Fruit fly (Drosophila melanogaster) whole organism, embryonic: ENCODE measurements around the gene CG9674.
A peak's percentile ranks its signal among the peaks of the same experiment; 100 is the strongest.

Experiments used
- Ada2b ChIP-seq: fragments of 200-800 bp; sonication (Bioruptor generic); IDR thresholded peaks from 2 replicates; pipeline ENCODE4 v1.3.6; 2022; ENCODE audit warnings: missing biosample characterization, missing genetic modification characterization
- B-H2 ChIP-seq: fragments of 200-800 bp; sonication (Bioruptor generic); optimal IDR thresholded peaks from 2 replicates; lab custom pipeline; 2018; ENCODE audit warnings: missing biosample characterization, mild to moderate bottlenecking, missing genetic modification characterization
- CG10267 ChIP-seq: fragments of 200-800 bp; sonication (Bioruptor generic); optimal IDR thresholded peaks from 2 replicates; lab custom pipeline; 2018; ENCODE audit warnings: missing biosample characterization, mild to moderate bottlenecking, missing genetic modification characterization, moderate library complexity
- CG11695 ChIP-seq: fragments of 200-800 bp; sonication (Bioruptor generic); IDR thresholded peaks from 3 replicates; pipeline ENCODE4 v1.3.6; 2022; ENCODE audit warnings: missing biosample characterization, missing genetic modification characterization
- CG12769 ChIP-seq: fragments of 200-800 bp; sonication (Bioruptor generic); optimal IDR thresholded peaks from 2 replicates; lab custom pipeline; 2019; ENCODE audit warnings: missing biosample characterization, mild to moderate bottlenecking, missing genetic modification characterization, moderate library complexity
- CG13296 ChIP-seq: fragments of 200-800 bp; sonication (Bioruptor generic); optimal IDR thresholded peaks from 3 replicates; lab custom pipeline; 2018; ENCODE audit warnings: missing biosample characterization, mild to moderate bottlenecking, missing genetic modification characterization
- CG14050 ChIP-seq: fragments of 200-800 bp; sonication (Bioruptor generic); IDR thresholded peaks from 3 replicates; pipeline ENCODE4 v1.3.6; 2022; ENCODE audit warnings: missing biosample characterization, missing genetic modification characterization
- CG15269 ChIP-seq: fragments of 200-800 bp; sonication (Bioruptor generic); optimal IDR thresholded peaks from 2 replicates; lab custom pipeline; 2018; ENCODE audit warnings: missing biosample characterization, mild to moderate bottlenecking, missing genetic modification characterization, moderate library complexity
- CG15601 ChIP-seq: fragments of 200-800 bp; sonication (Bioruptor generic); optimal IDR thresholded peaks from 3 replicates; lab custom pipeline; 2019; ENCODE audit warnings: missing biosample characterization, mild to moderate bottlenecking, missing genetic modification characterization, moderate library complexity
- CG17829 ChIP-seq: fragments of 200-800 bp; optimal IDR thresholded peaks from 2 replicates; lab custom pipeline; 2019; ENCODE audit warnings: missing biosample characterization, mild to moderate bottlenecking, missing genetic modification characterization, moderate library complexity
- CG2120 ChIP-seq: fragments of 200-800 bp; sonication (Bioruptor generic); optimal IDR thresholded peaks from 3 replicates; lab custom pipeline; 2016; ENCODE audit warnings: missing biosample characterization, missing genetic modification characterization
- CG2678 ChIP-seq: fragments of 200-800 bp; sonication (Bioruptor generic); optimal IDR thresholded peaks from 3 replicates; lab custom pipeline; 2019; ENCODE audit warnings: missing biosample characterization, mild to moderate bottlenecking, missing genetic modification characterization, moderate library complexity
- CG2712 ChIP-seq: fragments of 200-800 bp; optimal IDR thresholded peaks from 3 replicates; lab custom pipeline; 2019; ENCODE audit warnings: missing biosample characterization, mild to moderate bottlenecking, missing genetic modification characterization, moderate library complexity
- CG3995 ChIP-seq: fragments of 200-800 bp; sonication (Bioruptor generic); optimal IDR thresholded peaks from 3 replicates; lab custom pipeline; 2016; ENCODE audit warnings: missing biosample characterization, missing genetic modification characterization
- CG5245 ChIP-seq: fragments of 200-800 bp; sonication (Bioruptor generic); optimal IDR thresholded peaks from 3 replicates; lab custom pipeline; 2016; ENCODE audit warnings: missing biosample characterization, missing genetic modification characterization
- CG7556 ChIP-seq: fragments of 200-800 bp; sonication (Bioruptor generic); optimal IDR thresholded peaks from 2 replicates; lab custom pipeline; 2017; ENCODE audit warnings: missing biosample characterization, mild to moderate bottlenecking, missing genetic modification characterization
- CG7987 ChIP-seq: fragments of 200-800 bp; sonication (Bioruptor generic); optimal IDR thresholded peaks from 2 replicates; lab custom pipeline; 2018; ENCODE audit warnings: missing biosample characterization, mild to moderate bottlenecking, missing genetic modification characterization, moderate library complexity
- CG8290 ChIP-seq, 3 experiments: fragments of 200-800 bp; sonication (Bioruptor generic); optimal IDR thresholded peaks; 2 replicates each; lab custom pipeline; 2016 to 2019; ENCODE audit warnings: missing biosample characterization in 3 of 3, missing genetic modification characterization in 3 of 3, mild to moderate bottlenecking in 2 of 3, moderate library complexity in 1 of 3
- CG9727 ChIP-seq: fragments of 200-800 bp; sonication (Bioruptor generic); optimal IDR thresholded peaks from 3 replicates; lab custom pipeline; 2017; ENCODE audit warnings: missing biosample characterization, mild to moderate bottlenecking, missing genetic modification characterization
- D19A ChIP-seq: fragments of 200-800 bp; optimal IDR thresholded peaks from 3 replicates; lab custom pipeline; 2019; ENCODE audit warnings: missing biosample characterization, mild to moderate bottlenecking, missing genetic modification characterization, moderate library complexity
- Doc2 ChIP-seq: fragments of 200-800 bp; sonication (Bioruptor generic); IDR thresholded peaks from 2 replicates; pipeline ENCODE4 v1.3.6; 2022; ENCODE audit warnings: missing biosample characterization, missing genetic modification characterization
- Dref ChIP-seq: fragments of 200-800 bp; sonication (Bioruptor generic); IDR thresholded peaks from 2 replicates; pipeline ENCODE4 v1.3.6; 2022; ENCODE audit warnings: missing biosample characterization, missing genetic modification characterization
- Hr51 ChIP-seq, 2 experiments: fragments of 200-800 bp; sonication (Bioruptor generic); optimal IDR thresholded peaks; 2 replicates in 1 of 2; 3 replicates in 1 of 2; lab custom pipeline; 2016 to 2018; ENCODE audit warnings: missing biosample characterization in 2 of 2, missing genetic modification characterization in 2 of 2, mild to moderate bottlenecking in 1 of 2, moderate library complexity in 1 of 2
- MTF-1 ChIP-seq: fragments of 200-800 bp; sonication (Bioruptor generic); optimal IDR thresholded peaks from 2 replicates; lab custom pipeline; 2018; ENCODE audit warnings: missing biosample characterization, mild to moderate bottlenecking, missing genetic modification characterization, borderline replicate concordance
- Max ChIP-seq: fragments of 200-800 bp; sonication (Bioruptor generic); optimal IDR thresholded peaks from 2 replicates; lab custom pipeline; 2016; ENCODE audit warnings: missing biosample characterization, mild to moderate bottlenecking, missing genetic modification characterization
- NFAT ChIP-seq: fragments of 200-800 bp; sonication (Bioruptor generic); IDR thresholded peaks from 2 replicates; pipeline ENCODE4 v1.3.6; 2022; ENCODE audit warnings: missing biosample characterization, missing genetic modification characterization
- Rfx ChIP-seq: fragments of 200-800 bp; sonication (Bioruptor generic); IDR thresholded peaks from 2 replicates; pipeline ENCODE4 v1.3.6; 2022; ENCODE audit warnings: missing biosample characterization, missing genetic modification characterization
- Sox100B ChIP-seq: fragments of 200-800 bp; sonication (Bioruptor generic); optimal IDR thresholded peaks from 3 replicates; lab custom pipeline; 2018; ENCODE audit warnings: missing biosample characterization, mild to moderate bottlenecking, missing genetic modification characterization
- Ssrp ChIP-seq: fragments of 200-800 bp; sonication (Bioruptor generic); optimal IDR thresholded peaks from 2 replicates; lab custom pipeline; 2018; ENCODE audit warnings: missing biosample characterization, mild to moderate bottlenecking, missing genetic modification characterization, moderate library complexity
- TFAM ChIP-seq: fragments of 200-800 bp; sonication (Bioruptor generic); optimal IDR thresholded peaks from 2 replicates; lab custom pipeline; 2017; ENCODE audit warnings: missing biosample characterization, missing genetic modification characterization, inconsistent platforms
- Xrp1 ChIP-seq: fragments of 200-800 bp; sonication (Bioruptor generic); IDR thresholded peaks from 2 replicates; pipeline ENCODE4 v1.3.6; 2022; ENCODE audit warnings: missing biosample characterization, missing genetic modification characterization
- az2 ChIP-seq: fragments of 200-800 bp; sonication (Bioruptor generic); optimal IDR thresholded peaks from 3 replicates; lab custom pipeline; 2016; ENCODE audit warnings: missing biosample characterization, missing genetic modification characterization
- cad ChIP-seq: fragments of >200 bp; optimal IDR thresholded peaks from 2 replicates; lab custom pipeline; 2017; ENCODE audit warnings: missing biosample characterization, missing genetic modification characterization
- dmrt99B ChIP-seq: fragments of 200-800 bp; sonication (Bioruptor generic); optimal IDR thresholded peaks from 2 replicates; lab custom pipeline; 2018; ENCODE audit warnings: missing biosample characterization, mild to moderate bottlenecking, missing genetic modification characterization, moderate library complexity
- ems ChIP-seq: fragments of 200-800 bp; sonication (Bioruptor generic); optimal IDR thresholded peaks from 3 replicates; lab custom pipeline; 2016; ENCODE audit warnings: missing biosample characterization, missing genetic modification characterization
- fd96Cb ChIP-seq: fragments of 200-800 bp; sonication (Bioruptor generic); optimal IDR thresholded peaks from 2 replicates; lab custom pipeline; 2018; ENCODE audit warnings: missing biosample characterization, mild to moderate bottlenecking, missing genetic modification characterization, moderate library complexity
- gcm2 ChIP-seq: fragments of 200-800 bp; sonication (Bioruptor generic); optimal IDR thresholded peaks from 2 replicates; lab custom pipeline; 2016; ENCODE audit warnings: missing biosample characterization, missing genetic modification characterization
- gem ChIP-seq: fragments of 200-800 bp; sonication (Bioruptor generic); optimal IDR thresholded peaks from 2 replicates; lab custom pipeline; 2019; ENCODE audit warnings: missing biosample characterization, mild to moderate bottlenecking, missing genetic modification characterization, moderate library complexity
- gt ChIP-seq: fragments of 200-800 bp; sonication (Bioruptor generic); IDR thresholded peaks from 2 replicates; pipeline ENCODE4 v1.3.6; 2022; ENCODE audit warnings: missing biosample characterization, missing genetic modification characterization
- hbn ChIP-seq: fragments of 200-800 bp; sonication (Bioruptor generic); IDR thresholded peaks from 2 replicates; pipeline ENCODE4 v1.3.6; 2022; ENCODE audit warnings: missing biosample characterization, missing genetic modification characterization; ENCODE audit not compliant: partially characterized antibody
- hkb ChIP-seq, 2 experiments: fragments of 200-800 bp in 1 of 2; fragments of >200 bp in 1 of 2; sonication (Bioruptor generic) in 1 of 2; IDR thresholded peaks in 1 of 2; optimal IDR thresholded peaks in 1 of 2; 2 replicates each; pipeline versions ENCODE4 v1.3.6 to Lab custom; 2017 to 2022; ENCODE audit warnings: missing biosample characterization in 1 of 2, missing genetic modification characterization in 1 of 2
- hth ChIP-seq: fragments of >200 bp; optimal IDR thresholded peaks from 2 replicates; lab custom pipeline; 2017; ENCODE audit warnings: inconsistent platforms
- insv ChIP-seq, 2 experiments: fragments of 200-800 bp; sonication (Bioruptor generic); optimal IDR thresholded peaks; 3 replicates each; lab custom pipeline; 2016 to 2018; ENCODE audit warnings: missing biosample characterization in 2 of 2, missing genetic modification characterization in 2 of 2
- kni ChIP-seq: fragments of 200-800 bp; sonication (Bioruptor generic); optimal IDR thresholded peaks from 3 replicates; lab custom pipeline; 2017; ENCODE audit warnings: mild to moderate bottlenecking, missing biosample characterization, missing genetic modification reagents, missing genetic modification characterization
- nmo ChIP-seq: fragments of 200-800 bp; sonication (Bioruptor generic); optimal IDR thresholded peaks from 2 replicates; lab custom pipeline; 2018; ENCODE audit warnings: missing biosample characterization, mild to moderate bottlenecking, missing genetic modification characterization, moderate library complexity
- onecut ChIP-seq: fragments of 200-800 bp; sonication (Bioruptor generic); IDR thresholded peaks from 2 replicates; pipeline ENCODE4 v1.3.6; 2022; ENCODE audit warnings: missing biosample characterization, missing genetic modification characterization
- seq ChIP-seq: fragments of 200-800 bp; sonication (Bioruptor generic); IDR thresholded peaks from 2 replicates; pipeline ENCODE4 v1.3.6; 2022; ENCODE audit warnings: missing biosample characterization, missing genetic modification characterization
- sug ChIP-seq: fragments of 200-800 bp; optimal IDR thresholded peaks from 2 replicates; lab custom pipeline; 2019; ENCODE audit warnings: missing biosample characterization, mild to moderate bottlenecking, missing genetic modification characterization, moderate library complexity
- vnd ChIP-seq: fragments of 200-800 bp; sonication (Bioruptor generic); IDR thresholded peaks from 3 replicates; pipeline ENCODE4 v1.3.6; 2022; ENCODE audit warnings: missing biosample characterization, missing genetic modification characterization; ENCODE audit not compliant: partially characterized antibody
- yki ChIP-seq: fragments of >200 bp; optimal IDR thresholded peaks from 3 replicates; lab custom pipeline; 2018

Gene CG9674

dm6 chr3L:16825195-16825594 is 17.7 kb upstream of the CG9674 start (continued):
- peak; percentile 45 for TF ChIP-seq nmo
- TF ChIP-seq sug (tag; lab: Kevin White, UChicago), result no peak
- TF ChIP-seq CG15269 (tag; lab: Kevin White, UChicago), result peak; percentile 62
- peak; percentile 32; the same call in 1 of the 3 replicates for TF ChIP-seq CG11695 (GFP tag; lab: Robert Waterston, UW)
- TF ChIP-seq CG13296 (GFP tag; lab: Kevin White, UChicago), result peak; percentile 17
- peak; percentile 45 for TF ChIP-seq CG2678 (tag; lab: Kevin White, UChicago)
- TF ChIP-seq CG14050 (GFP tag; lab: Robert Waterston, UW), result no peak
- no peak for TF ChIP-seq Dref (GFP tag; lab: Robert Waterston, UW)
- TF ChIP-seq vnd (GFP tag; lab: Robert Waterston, UW), result no peak
- TF ChIP-seq Ada2b (GFP tag; lab: Robert Waterston, UW), result peak; percentile 21; the same call in 1 of the 2 replicates
- TF ChIP-seq CG2120, result no peak
- peak; percentile 47 for TF ChIP-seq CG7556 (GFP tag; lab: Kevin White, UChicago)
- no peak for TF ChIP-seq gt
- TF ChIP-seq CG12769, result no peak
- TF ChIP-seq Sox100B (GFP tag; lab: Kevin White, UChicago), result peak; percentile 13
- TF ChIP-seq az2 (GFP tag; lab: Kevin White, UChicago), result peak; percentile 1
- no peak for TF ChIP-seq CG8290 (GFP tag; optimal IDR thresholded peaks at IDR 0.05; lab: Kevin White, UChicago)
- TF ChIP-seq CG8290 (tag; optimal IDR thresholded peaks at IDR 0.05; lab: Kevin White, UChicago), result no peak
- TF ChIP-seq gcm2 (GFP tag; lab: Kevin White, UChicago), result no peak
- TF ChIP-seq NFAT (GFP tag; lab: Robert Waterston, UW), result no peak
- TF ChIP-seq hkb (optimal IDR thresholded peaks at IDR 0.05; lab: Kevin White, UChicago), result no peak
- no peak for TF ChIP-seq hkb (GFP tag; IDR thresholded peaks at IDR 0.05; lab: Robert Waterston, UW)
- no peak for TF ChIP-seq ems (GFP tag; lab: Kevin White, UChicago)
- no peak for TF ChIP-seq Max
- TF ChIP-seq kni (GFP tag; lab: Kevin White, UChicago), result no peak
- peak; percentile 20 for TF ChIP-seq CG10267 (tag; lab: Kevin White, UChicago)
- no peak for TF ChIP-seq Doc2 (GFP tag; lab: Robert Waterston, UW)
- TF ChIP-seq CG15601 (tag; lab: Kevin White, UChicago), result no peak
- no peak for TF ChIP-seq MTF-1 (GFP tag; lab: Kevin White, UChicago)
- peak; percentile 72 for TF ChIP-seq gem (tag; lab: Kevin White, UChicago)
- TF ChIP-seq insv (GFP tag; optimal IDR thresholded peaks at IDR 0.05; lab: Kevin White, UChicago), result no peak
- TF ChIP-seq CG3995 (GFP tag; lab: Kevin White, UChicago), result no peak
- TF ChIP-seq Xrp1 (GFP tag; lab: Robert Waterston, UW), result peak; percentile 32; the same call in 1 of the 2 replicates
- TF ChIP-seq cad (GFP tag; lab: Kevin White, UChicago), result no peak
- TF ChIP-seq TFAM, result no peak
- peak; percentile 46 for TF ChIP-seq Ssrp (tag; lab: Kevin White, UChicago)
- TF ChIP-seq Rfx, result no peak
- no peak for TF ChIP-seq D19A (tag; lab: Kevin White, UChicago)
- peak; percentile 19 for TF ChIP-seq CG17829
- peak; percentile 9 for TF ChIP-seq CG9727
- peak; percentile 7 for TF ChIP-seq fd96Cb (tag; lab: Kevin White, UChicago)
- peak; percentile 68 for TF ChIP-seq dmrt99B (tag; lab: Kevin White, UChicago)
- peak in 1 of 2 experiments; percentile 75 for TF ChIP-seq Hr51 (GFP tag; optimal IDR thresholded peaks at IDR 0.05; lab: Kevin White, UChicago)
- TF ChIP-seq CG2712, result peak; percentile 31
- no peak for TF ChIP-seq yki (lab: Kevin White, UChicago)
- no peak for TF ChIP-seq hbn (GFP tag; lab: Robert Waterston, UW)
- TF ChIP-seq seq (GFP tag; lab: Robert Waterston, UW), result no peak
- TF ChIP-seq onecut (GFP tag; lab: Robert Waterston, UW), result no peak
- TF ChIP-seq B-H2 (GFP tag; lab: Kevin White, UChicago), result no peak
- no peak for TF ChIP-seq CG5245
- no peak for TF ChIP-seq hth
- no peak for TF ChIP-seq CG7987
